Worm (Caenorhabditis elegans) whole organism, L4 larva: ENCODE data around the gene C06C3.12.

ENCODE experiments used
- F10B5.3 ChIP-seq: sonication (generic microtip); optimal IDR thresholded peaks from 2 replicates; lab custom pipeline; 2016; ENCODE audit warnings: mild to moderate bottlenecking, missing genetic modification characterization, missing compliant biosample characterization
- F44E2.7 ChIP-seq: fragments of 200-800 bp; sonication (Bioruptor generic); IDR thresholded peaks from 2 replicates; pipeline ENCODE4 v2.1.2; 2022; ENCODE audit warnings: missing genetic modification characterization, missing compliant biosample characterization
- T26A8.4 ChIP-seq: fragments of 200-800 bp; sonication (Bioruptor generic); IDR thresholded peaks from 2 replicates; pipeline ENCODE4 v1.3.6; 2022; ENCODE audit warnings: missing genetic modification characterization, missing compliant biosample characterization
- ceh-62 ChIP-seq: sonication (generic microtip); optimal IDR thresholded peaks from 2 replicates; lab custom pipeline; 2017; ENCODE audit warnings: missing biosample characterization, missing genetic modification characterization
- ceh-82 ChIP-seq: sonication (generic microtip); optimal IDR thresholded peaks from 2 replicates; lab custom pipeline; 2017; ENCODE audit warnings: missing biosample characterization, missing genetic modification characterization
- hlh-30 ChIP-seq: sonication (generic microtip); optimal IDR thresholded peaks from 2 replicates; lab custom pipeline; 2017; ENCODE audit warnings: antibody characterized with exemption, mild to moderate bottlenecking, missing genetic modification characterization, missing compliant biosample characterization; ENCODE audit not compliant: insufficient read depth
- jun-1 ChIP-seq: fragments of 150-350 bp; optimal IDR thresholded peaks from 2 replicates; lab custom pipeline; 2014; ENCODE audit warnings: missing biosample characterization, missing genetic modification reagents, missing genetic modification characterization
- lin-15B ChIP-seq: fragments of 150-350 bp; sonication (generic microtip); optimal IDR thresholded peaks from 3 replicates; lab custom pipeline; 2014; ENCODE audit warnings: missing biosample characterization, missing genetic modification characterization
- mxl-2 ChIP-seq: fragments of 200-800 bp; sonication (Bioruptor generic); conservative IDR thresholded peaks from 2 replicates; pipeline ENCODE4 v1.3.6; 2022; ENCODE audit warnings: missing genetic modification reagents, missing genetic modification characterization, missing compliant biosample characterization
- nhr-77 ChIP-seq: fragments of 150-350 bp; optimal IDR thresholded peaks from 2 replicates; lab custom pipeline; 2014; ENCODE audit warnings: missing biosample characterization, missing genetic modification characterization
- php-3 ChIP-seq: fragments of 200-800 bp; sonication (Bioruptor generic); IDR thresholded peaks from 2 replicates; pipeline ENCODE4 v1.3.6; 2022; ENCODE audit warnings: missing genetic modification reagents, missing genetic modification characterization, missing compliant biosample characterization
- skn-1 ChIP-seq: fragments of 150-350 bp; optimal IDR thresholded peaks from 2 replicates; lab custom pipeline; 2014; ENCODE audit warnings: missing biosample characterization, missing genetic modification characterization
- snpc-4 ChIP-seq: fragments of 150-350 bp; optimal IDR thresholded peaks from 2 replicates; lab custom pipeline; 2014; ENCODE audit warnings: missing biosample characterization, missing genetic modification characterization
- zag-1 ChIP-seq: fragments of 150-350 bp; optimal IDR thresholded peaks from 2 replicates; lab custom pipeline; 2014; ENCODE audit warnings: missing biosample characterization, missing genetic modification characterization

DNA sequence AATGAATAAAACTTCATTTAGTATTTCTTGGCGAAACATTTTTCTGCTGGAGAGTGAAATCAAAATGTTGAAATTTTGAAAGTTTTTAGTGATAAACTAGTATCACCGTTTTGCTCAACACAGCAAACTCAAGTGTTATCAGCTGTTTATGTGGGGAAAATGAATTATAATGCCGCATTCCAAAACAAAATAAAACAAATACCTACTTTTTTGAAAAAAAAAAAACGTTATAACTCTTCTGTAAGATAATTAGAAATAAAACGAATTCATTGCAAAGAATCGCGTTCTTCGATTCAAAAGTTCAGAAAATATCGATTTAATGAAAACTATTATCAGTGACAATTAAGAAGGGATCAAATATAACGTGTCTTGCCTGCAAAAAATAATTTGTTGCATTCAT, 22.6 kb downstream of the C06C3.12 start, which contains the start of gene Y51B9A.9:
- TF ChIP-seq ceh-82 (tag; lab: Kevin White, UChicago), result no peak
- no peak for TF ChIP-seq T26A8.4
- no peak for TF ChIP-seq jun-1 (tag; lab: Kevin White, UChicago)
- no peak for TF ChIP-seq nhr-77 (tag; lab: Kevin White, UChicago)
- no peak for TF ChIP-seq ceh-62
- TF ChIP-seq skn-1 (tag; lab: Kevin White, UChicago), result no peak
- no peak for TF ChIP-seq lin-15B (tag; lab: Kevin White, UChicago)
- TF ChIP-seq hlh-30 (tag; lab: Kevin White, UChicago), result no peak
- no peak for TF ChIP-seq mxl-2 (GFP tag; lab: Robert Waterston, UW)
- no peak for TF ChIP-seq snpc-4 (tag; lab: Kevin White, UChicago)
- no peak for TF ChIP-seq php-3
- no peak for TF ChIP-seq F10B5.3 (tag; lab: Kevin White, UChicago)
- TF ChIP-seq F44E2.7, result no peak
- TF ChIP-seq zag-1 (tag; lab: Kevin White, UChicago), result no peak
